Worm (Caenorhabditis elegans) whole organism, mixed stage, embryonic: ENCODE results near the gene hmg-12.

ENCODE experiments used
- M03D4.4 ChIP-seq: sonication (generic microtip); optimal IDR thresholded peaks from 2 replicates; lab custom pipeline; 2017; ENCODE audit warnings: mild to moderate bottlenecking, missing genetic modification characterization, missing compliant biosample characterization
- bed-3 ChIP-seq: fragments of 200-800 bp; sonication (Bioruptor generic); optimal IDR thresholded peaks from 3 replicates; lab custom pipeline; 2018; ENCODE audit warnings: mild to moderate bottlenecking, missing genetic modification characterization, moderate library complexity, missing compliant biosample characterization
- ceh-39 ChIP-seq: fragments of 150-350 bp; optimal IDR thresholded peaks from 2 replicates; lab custom pipeline; 2014; ENCODE audit warnings: missing biosample characterization, missing genetic modification characterization
- ceh-43 ChIP-seq: fragments of 200-800 bp; sonication (Bioruptor generic); optimal IDR thresholded peaks from 2 replicates; lab custom pipeline; 2018; ENCODE audit warnings: mild to moderate bottlenecking, missing genetic modification characterization, moderate library complexity, missing compliant biosample characterization
- ceh-83 ChIP-seq: fragments of 200-800 bp; sonication (Bioruptor generic); optimal IDR thresholded peaks from 2 replicates; lab custom pipeline; 2018; ENCODE audit warnings: mild to moderate bottlenecking, missing genetic modification characterization, missing compliant biosample characterization
- ces-1 ChIP-seq: fragments of 150-350 bp; optimal IDR thresholded peaks from 2 replicates; lab custom pipeline; 2014; ENCODE audit warnings: missing biosample characterization, missing genetic modification reagents, missing genetic modification characterization
- cnd-1 ChIP-seq: fragments of 200-800 bp; sonication (Bioruptor generic); optimal IDR thresholded peaks from 2 replicates; lab custom pipeline; 2018; ENCODE audit warnings: mild to moderate bottlenecking, missing genetic modification characterization, missing compliant biosample characterization
- drap-1 ChIP-seq: fragments of 200-800 bp; sonication (Bioruptor generic); optimal IDR thresholded peaks from 3 replicates; lab custom pipeline; 2018; ENCODE audit warnings: mild to moderate bottlenecking, missing genetic modification characterization, missing compliant biosample characterization
- elt-1 ChIP-seq: sonication (generic microtip); optimal IDR thresholded peaks from 2 replicates; lab custom pipeline; 2017; ENCODE audit warnings: missing genetic modification characterization, mild to moderate bottlenecking, missing compliant biosample characterization, antibody characterized with exemption, moderate library complexity, borderline replicate concordance; ENCODE audit not compliant: insufficient read depth
- elt-3 ChIP-seq: fragments of 150-350 bp; optimal IDR thresholded peaks from 2 replicates; lab custom pipeline; 2014; ENCODE audit warnings: missing biosample characterization, missing genetic modification characterization
- flh-1 ChIP-seq: fragments of 200-800 bp; sonication (Bioruptor generic); optimal IDR thresholded peaks from 2 replicates; lab custom pipeline; 2018; ENCODE audit warnings: mild to moderate bottlenecking, missing genetic modification characterization, moderate library complexity, missing compliant biosample characterization
- ham-2 ChIP-seq: fragments of 200-800 bp; sonication (Bioruptor generic); optimal IDR thresholded peaks from 2 replicates; lab custom pipeline; 2018; ENCODE audit warnings: mild to moderate bottlenecking, missing genetic modification characterization, missing compliant biosample characterization
- hlh-1 ChIP-seq: fragments of 150-350 bp; optimal IDR thresholded peaks from 2 replicates; lab custom pipeline; 2014; ENCODE audit warnings: missing biosample characterization, missing genetic modification reagents, missing genetic modification characterization
- lin-13 ChIP-seq: fragments of 150-350 bp; optimal IDR thresholded peaks from 2 replicates; lab custom pipeline; 2014; ENCODE audit warnings: missing biosample characterization, missing genetic modification characterization
- lsy-2 ChIP-seq: fragments of 150-350 bp; optimal IDR thresholded peaks from 2 replicates; lab custom pipeline; 2014; ENCODE audit warnings: missing biosample characterization, missing genetic modification characterization
- mab-5 ChIP-seq: fragments of 150-350 bp; optimal IDR thresholded peaks from 2 replicates; lab custom pipeline; 2014; ENCODE audit warnings: missing biosample characterization, missing genetic modification characterization
- mep-1 ChIP-seq: fragments of 150-350 bp; optimal IDR thresholded peaks from 2 replicates; lab custom pipeline; 2017; ENCODE audit warnings: missing biosample characterization, missing genetic modification reagents, missing genetic modification characterization, inconsistent platforms
- mls-2 ChIP-seq: sonication (generic microtip); optimal IDR thresholded peaks from 2 replicates; lab custom pipeline; 2016; ENCODE audit warnings: mild to moderate bottlenecking, missing genetic modification characterization, moderate library complexity, missing compliant biosample characterization
- nhr-12 ChIP-seq: fragments of 150-350 bp; optimal IDR thresholded peaks from 2 replicates; lab custom pipeline; 2014; ENCODE audit warnings: missing biosample characterization, missing genetic modification characterization
- nhr-237 ChIP-seq: fragments of 150-350 bp; optimal IDR thresholded peaks from 2 replicates; lab custom pipeline; 2014; ENCODE audit warnings: missing biosample characterization, missing genetic modification characterization
- nhr-28 ChIP-seq: fragments of 150-350 bp; optimal IDR thresholded peaks from 2 replicates; lab custom pipeline; 2014; ENCODE audit warnings: missing biosample characterization, missing genetic modification characterization
- nhr-76 ChIP-seq: sonication (generic microtip); optimal IDR thresholded peaks from 2 replicates; lab custom pipeline; 2017; ENCODE audit warnings: missing biosample characterization, missing genetic modification characterization
- sem-2 ChIP-seq: fragments of 200-800 bp; sonication (Bioruptor generic); optimal IDR thresholded peaks from 2 replicates; lab custom pipeline; 2018; ENCODE audit warnings: mild to moderate bottlenecking, missing genetic modification characterization, missing compliant biosample characterization
- snpc-4 ChIP-seq: fragments of 150-350 bp; optimal IDR thresholded peaks from 2 replicates; lab custom pipeline; 2014; ENCODE audit warnings: missing biosample characterization, missing genetic modification characterization
- sptf-1 ChIP-seq: sonication (generic microtip); optimal IDR thresholded peaks from 2 replicates; lab custom pipeline; 2017; ENCODE audit warnings: mild to moderate bottlenecking, missing genetic modification characterization, moderate library complexity, missing compliant biosample characterization
- tbx-8 ChIP-seq: fragments of 200-800 bp; sonication (Bioruptor generic); optimal IDR thresholded peaks from 2 replicates; lab custom pipeline; 2018; ENCODE audit warnings: mild to moderate bottlenecking, missing genetic modification characterization, moderate library complexity, missing compliant biosample characterization
- unc-39 ChIP-seq: fragments of 150-350 bp; optimal IDR thresholded peaks from 2 replicates; lab custom pipeline; 2014; ENCODE audit warnings: missing biosample characterization, missing genetic modification characterization
- unc-62 ChIP-seq: fragments of 150-350 bp; optimal IDR thresholded peaks from 2 replicates; lab custom pipeline; 2014; ENCODE audit warnings: missing biosample characterization, missing genetic modification reagents, missing genetic modification characterization
- zip-8 ChIP-seq: fragments of 150-350 bp; optimal IDR thresholded peaks from 2 replicates; lab custom pipeline; 2014; ENCODE audit warnings: missing biosample characterization, missing genetic modification characterization
- ztf-11 ChIP-seq: fragments of 150-350 bp; optimal IDR thresholded peaks from 2 replicates; lab custom pipeline; 2014; ENCODE audit warnings: missing biosample characterization, missing genetic modification characterization

Gene hmg-12

DNA sequence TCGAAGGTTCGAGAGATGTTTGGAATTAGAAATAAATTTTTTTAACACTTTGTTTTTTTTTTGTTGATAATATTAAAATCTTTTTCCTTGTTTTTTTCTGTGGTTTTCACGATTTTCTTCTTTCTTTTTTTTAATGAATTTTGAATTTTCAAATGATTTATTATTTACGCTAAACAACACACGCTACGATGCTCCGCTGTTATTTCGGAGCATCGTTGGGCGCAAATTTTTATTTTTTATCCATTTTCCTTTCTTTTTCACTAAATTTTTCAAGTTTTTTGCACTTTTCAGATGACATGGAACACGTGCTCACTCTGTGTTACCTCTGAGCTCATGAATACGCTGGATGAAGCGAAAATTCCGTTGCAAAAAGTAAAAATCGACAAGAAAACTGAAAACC, 45.8 kb downstream of the hmg-12 start, which contains the start of the genes W03C9.1 and W03C9.2:
Gene W03C9.1 (minus strand): TSS at position 46 of the 400 bp plus-strand sequence.
Gene W03C9.2 (plus strand): TSS at position 286 of the 400 bp plus-strand sequence.
- TF ChIP-seq mab-5 = no peak
- no peak for TF ChIP-seq nhr-28
- no peak for TF ChIP-seq unc-39 (tag; lab: Kevin White, UChicago)
- TF ChIP-seq hlh-1 = no peak
- TF ChIP-seq elt-3 (tag; lab: Kevin White, UChicago) = no peak
- no peak for TF ChIP-seq lsy-2 (tag; lab: Kevin White, UChicago)
- TF ChIP-seq ceh-39 = no peak
- TF ChIP-seq sem-2 = no peak
- TF ChIP-seq M03D4.4 (tag; lab: Kevin White, UChicago) = no peak
- TF ChIP-seq sptf-1 (tag; lab: Kevin White, UChicago) = no peak
- TF ChIP-seq ceh-83 (GFP tag; lab: Kevin White, UChicago) = no peak
- TF ChIP-seq snpc-4 (tag; lab: Kevin White, UChicago) = no peak
- TF ChIP-seq, all 35 proteins: peak for 0

DNA sequence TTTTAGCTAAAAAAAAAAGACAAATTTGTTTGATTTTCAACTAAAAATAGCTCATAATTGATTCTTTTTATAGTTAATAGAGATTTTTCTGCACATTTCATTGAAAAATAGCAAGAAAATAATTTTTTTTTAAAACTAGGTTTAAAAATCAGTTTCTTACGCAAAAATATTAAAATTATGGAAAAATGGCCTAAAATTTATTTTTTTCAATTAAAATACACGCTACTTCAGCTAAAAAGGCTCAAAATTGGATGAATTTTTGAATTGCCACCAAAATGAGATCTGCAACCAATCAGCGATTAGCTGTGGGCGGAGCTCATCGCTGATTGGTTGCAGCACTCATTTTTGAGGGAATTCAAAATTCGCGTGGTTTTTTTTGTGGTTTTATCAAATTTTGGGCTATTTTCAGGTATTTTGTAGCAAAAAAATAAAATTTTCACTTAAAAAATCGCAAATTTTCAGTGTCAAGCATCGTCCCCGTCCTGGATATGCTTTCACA, 46.9 kb downstream of the hmg-12 start:
- TF ChIP-seq lin-13 (tag; lab: Kevin White, UChicago) = no peak
- TF ChIP-seq mep-1 (tag; lab: Kevin White, UChicago) = no peak
- no peak for TF ChIP-seq ceh-39
- no peak for TF ChIP-seq cnd-1 (tag; lab: Kevin White, UChicago)
- TF ChIP-seq ceh-43 (GFP tag; lab: Kevin White, UChicago) = no peak
- no peak for TF ChIP-seq unc-39 (tag; lab: Kevin White, UChicago)
- TF ChIP-seq drap-1 (GFP tag; lab: Kevin White, UChicago) = no peak
- no peak for TF ChIP-seq M03D4.4 (tag; lab: Kevin White, UChicago)
- no peak for TF ChIP-seq mls-2 (tag; lab: Kevin White, UChicago)
- no peak for TF ChIP-seq ces-1 (GFP tag; lab: Kevin White, UChicago)
- no peak for TF ChIP-seq nhr-76 (tag; lab: Kevin White, UChicago)
- TF ChIP-seq hlh-1 = no peak
- TF ChIP-seq ztf-11 (tag; lab: Kevin White, UChicago) = no peak
- TF ChIP-seq nhr-237 (tag; lab: Kevin White, UChicago) = no peak
- no peak for TF ChIP-seq bed-3 (GFP tag; lab: Kevin White, UChicago)
- no peak for TF ChIP-seq sptf-1 (tag; lab: Kevin White, UChicago)
- no peak for TF ChIP-seq zip-8 (tag; lab: Kevin White, UChicago)
- no peak for TF ChIP-seq flh-1 (GFP tag; lab: Kevin White, UChicago)
- TF ChIP-seq lsy-2 (tag; lab: Kevin White, UChicago) = no peak

DNA sequence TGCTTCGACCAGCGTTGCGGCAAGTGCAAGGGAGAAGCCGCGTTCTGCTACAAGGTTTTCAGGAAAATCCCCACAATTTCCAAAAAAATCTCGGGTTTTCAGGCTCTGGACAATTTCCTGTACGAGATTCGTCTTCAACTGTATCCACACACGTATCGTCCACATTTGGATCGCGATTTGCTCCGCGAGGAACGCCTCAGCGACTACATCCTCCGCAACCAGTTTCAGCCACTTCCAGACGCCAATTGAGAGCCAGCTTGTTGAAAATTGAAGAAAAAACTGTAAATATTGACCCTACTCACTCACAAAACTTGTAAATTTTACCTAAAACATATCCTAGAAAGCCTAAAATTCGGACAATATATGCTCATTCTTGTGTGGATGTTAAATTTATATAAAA, 48.5 kb downstream of the hmg-12 start:
- no peak for TF ChIP-seq M03D4.4 (tag; lab: Kevin White, UChicago)
- TF ChIP-seq nhr-12 = no peak
- no peak for TF ChIP-seq ceh-43 (GFP tag; lab: Kevin White, UChicago)
- no peak for TF ChIP-seq snpc-4 (tag; lab: Kevin White, UChicago)
- no peak for TF ChIP-seq tbx-8 (GFP tag; lab: Kevin White, UChicago)
- no peak for TF ChIP-seq nhr-76 (tag; lab: Kevin White, UChicago)
- TF ChIP-seq nhr-28 = no peak
- no peak for TF ChIP-seq ztf-11 (tag; lab: Kevin White, UChicago)
- no peak for TF ChIP-seq flh-1 (GFP tag; lab: Kevin White, UChicago)
- TF ChIP-seq lsy-2 (tag; lab: Kevin White, UChicago) = no peak
- TF ChIP-seq elt-3 (tag; lab: Kevin White, UChicago) = no peak
- TF ChIP-seq mab-5 = no peak
- TF ChIP-seq sem-2 = no peak
- TF ChIP-seq, all 35 proteins: peak for 0

DNA sequence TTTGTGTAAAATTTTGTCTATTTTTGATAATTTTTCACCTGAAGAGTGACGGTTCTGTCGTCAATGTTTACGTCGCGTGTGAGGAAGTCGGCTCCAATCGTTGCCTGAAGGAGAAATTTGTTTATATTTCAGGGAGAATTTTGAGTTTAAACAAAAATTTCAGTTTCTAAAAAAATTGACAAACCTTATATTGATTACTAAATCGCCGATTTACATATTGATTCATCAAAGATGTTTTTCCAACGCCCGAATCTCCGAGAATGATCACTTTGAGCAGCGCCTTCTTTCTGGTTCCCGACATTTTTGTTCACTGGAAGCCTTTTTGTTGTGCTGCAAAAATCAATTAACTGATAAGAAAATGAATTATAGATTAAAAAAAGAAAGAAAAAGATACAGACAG, 50.3 kb downstream of the hmg-12 start, which contains the start of gene rab-7:
Gene rab-7 (minus strand): TSS at position 330 of the 400 bp plus-strand sequence.
- TF ChIP-seq mab-5 (no peak), M03D4.4 (tag; lab: Kevin White, UChicago) (no peak), ceh-83 (GFP tag; lab: Kevin White, UChicago) (no peak), ces-1 (GFP tag; lab: Kevin White, UChicago) (no peak), mep-1 (tag; lab: Kevin White, UChicago) (no peak), snpc-4 (tag; lab: Kevin White, UChicago) (no peak), mls-2 (tag; lab: Kevin White, UChicago) (no peak), ztf-11 (tag; lab: Kevin White, UChicago) (no peak), unc-62 (GFP tag; lab: Kevin White, UChicago) (no peak), drap-1 (GFP tag; lab: Kevin White, UChicago) (no peak), elt-1 (tag; lab: Kevin White, UChicago) (no peak), ham-2 (no peak), cnd-1 (tag; lab: Kevin White, UChicago) (no peak), flh-1 (GFP tag; lab: Kevin White, UChicago) (no peak), nhr-237 (tag; lab: Kevin White, UChicago) (no peak), unc-39 (tag; lab: Kevin White, UChicago) (no peak), ceh-39 (no peak), bed-3 (GFP tag; lab: Kevin White, UChicago) (no peak)
